Worm (Caenorhabditis elegans) whole organism, L1 larva: ENCODE results near the gene txdc-12.2.
A peak's percentile ranks its signal among the peaks of the same experiment; 100 is the strongest.

ENCODE experiments used
- C16A3.4 ChIP-seq: fragments of 150-350 bp; optimal IDR thresholded peaks from 2 replicates; lab custom pipeline; 2014; ENCODE audit warnings: missing biosample characterization, missing genetic modification characterization
- C34B4.2 ChIP-seq: sonication (generic microtip); optimal IDR thresholded peaks from 2 replicates; lab custom pipeline; 2017; ENCODE audit warnings: mild to moderate bottlenecking, missing genetic modification characterization, missing compliant biosample characterization
- F16B12.6 ChIP-seq: fragments of 150-350 bp; optimal IDR thresholded peaks from 2 replicates; lab custom pipeline; 2014; ENCODE audit warnings: missing biosample characterization, missing genetic modification characterization
- Y116A8C.19 ChIP-seq: sonication (generic microtip); optimal IDR thresholded peaks from 2 replicates; lab custom pipeline; 2016; ENCODE audit warnings: missing compliant biosample characterization, missing genetic modification characterization, borderline replicate concordance
- aha-1 ChIP-seq: fragments of 150-350 bp; optimal IDR thresholded peaks from 2 replicates; lab custom pipeline; 2014; ENCODE audit warnings: missing biosample characterization, missing genetic modification characterization
- alr-1 ChIP-seq: fragments of 200-800 bp; sonication (Bioruptor generic); optimal IDR thresholded peaks from 2 replicates; lab custom pipeline; 2018; ENCODE audit warnings: borderline replicate concordance, mild to moderate bottlenecking, missing genetic modification characterization, missing compliant biosample characterization
- aly-2 ChIP-seq: fragments of 150-350 bp; optimal IDR thresholded peaks from 2 replicates; lab custom pipeline; 2014; ENCODE audit warnings: missing biosample characterization, missing genetic modification characterization
- ceh-63 ChIP-seq: fragments of 200-800 bp; sonication (Bioruptor generic); optimal IDR thresholded peaks from 2 replicates; lab custom pipeline; 2018; ENCODE audit warnings: mild to moderate bottlenecking, missing genetic modification characterization, missing compliant biosample characterization
- ceh-8 ChIP-seq: fragments of 200-800 bp; sonication (Bioruptor generic); optimal IDR thresholded peaks from 2 replicates; lab custom pipeline; 2018; ENCODE audit warnings: mild to moderate bottlenecking, missing genetic modification characterization, moderate library complexity, missing compliant biosample characterization
- ceh-82 ChIP-seq, 3 experiments: fragments of 150-350 bp in 1 of 3; sonication (generic microtip) in 2 of 3; optimal IDR thresholded peaks; 2 replicates each; lab custom pipeline; 2014 to 2017; ENCODE audit warnings: missing biosample characterization in 3 of 3, missing genetic modification characterization in 3 of 3
- ceh-88 ChIP-seq: fragments of 200-800 bp; sonication (Bioruptor generic); IDR thresholded peaks from 2 replicates; pipeline ENCODE4 v1.3.6; 2022; ENCODE audit warnings: missing genetic modification characterization, missing compliant biosample characterization
- ces-1 ChIP-seq: fragments of 150-350 bp; optimal IDR thresholded peaks from 2 replicates; lab custom pipeline; 2014; ENCODE audit warnings: missing biosample characterization, missing genetic modification reagents, missing genetic modification characterization
- dpl-1 ChIP-seq, 3 experiments: fragments of 150-350 bp in 2 of 3; sonication (generic microtip) in 1 of 3; optimal IDR thresholded peaks; 2 replicates each; lab custom pipeline; 2014 to 2017; ENCODE audit warnings: missing biosample characterization in 3 of 3, missing genetic modification characterization in 3 of 3, missing genetic modification reagents in 3 of 3
- dsc-1 ChIP-seq: sonication (generic microtip); optimal IDR thresholded peaks from 2 replicates; lab custom pipeline; 2016; ENCODE audit warnings: mild to moderate bottlenecking, missing genetic modification characterization, missing compliant biosample characterization
- egl-13 ChIP-seq: sonication (generic microtip); optimal IDR thresholded peaks from 2 replicates; lab custom pipeline; 2016; ENCODE audit warnings: missing genotype, missing genetic modification reagents, missing genetic modification characterization, missing compliant biosample characterization
- egl-27 ChIP-seq, 2 experiments: fragments of 150-350 bp in 1 of 2; sonication (generic microtip); optimal IDR thresholded peaks; 3 replicates each; lab custom pipeline; 2017 to 2018; ENCODE audit warnings: missing biosample characterization in 2 of 2, missing genetic modification characterization in 2 of 2, missing genetic modification reagents in 2 of 2
- elt-3 ChIP-seq, 6 experiments: fragments of 150-350 bp in 1 of 6; sonication (generic microtip); optimal IDR thresholded peaks; 2 replicates each; lab custom pipeline; 2017 to 2018; ENCODE audit warnings: missing biosample characterization in 6 of 6, missing genetic modification characterization in 6 of 6, inconsistent platforms in 1 of 6
- fkh-8 ChIP-seq: sonication (generic microtip); optimal IDR thresholded peaks from 2 replicates; lab custom pipeline; 2016; ENCODE audit warnings: mild to moderate bottlenecking, missing genetic modification characterization, missing compliant biosample characterization
- irx-1 ChIP-seq: sonication (generic microtip); optimal IDR thresholded peaks from 2 replicates; lab custom pipeline; 2016; ENCODE audit warnings: missing genetic modification characterization, missing compliant biosample characterization
- isw-1 ChIP-seq: fragments of 200-800 bp; sonication (Bioruptor generic); IDR thresholded peaks from 2 replicates; pipeline ENCODE4 v1.3.6; 2022; ENCODE audit warnings: missing genetic modification characterization, missing compliant biosample characterization
- lin-13 ChIP-seq: fragments of 150-350 bp; optimal IDR thresholded peaks from 2 replicates; lab custom pipeline; 2014; ENCODE audit warnings: missing biosample characterization, missing genetic modification reagents, missing genetic modification characterization
- lin-14 ChIP-seq: fragments of 200-800 bp; sonication (Bioruptor generic); optimal IDR thresholded peaks from 2 replicates; lab custom pipeline; 2018; ENCODE audit warnings: mild to moderate bottlenecking, missing genetic modification characterization, moderate library complexity, missing compliant biosample characterization
- lin-35 ChIP-seq, 2 experiments: fragments of 150-350 bp; optimal IDR thresholded peaks; 2 replicates each; lab custom pipeline; 2014; ENCODE audit warnings: missing biosample characterization in 2 of 2, missing genetic modification characterization in 2 of 2, missing genetic modification reagents in 2 of 2
- lsy-2 ChIP-seq, 2 experiments: fragments of 150-350 bp; optimal IDR thresholded peaks; 2 replicates each; lab custom pipeline; 2014; ENCODE audit warnings: missing biosample characterization in 2 of 2, missing genetic modification characterization in 2 of 2
- mab-9 ChIP-seq: fragments of 200-800 bp; sonication (Bioruptor generic); IDR thresholded peaks from 2 replicates; pipeline ENCODE4 v1.3.6; 2022; ENCODE audit warnings: missing genetic modification reagents, missing genetic modification characterization, missing compliant biosample characterization
- mep-1 ChIP-seq: fragments of 150-350 bp; optimal IDR thresholded peaks from 2 replicates; lab custom pipeline; 2014; ENCODE audit warnings: missing biosample characterization, missing genetic modification characterization
- nhr-11 ChIP-seq: fragments of 150-350 bp; optimal IDR thresholded peaks from 2 replicates; lab custom pipeline; 2014; ENCODE audit warnings: missing biosample characterization, missing genetic modification characterization
- nhr-19 ChIP-seq: fragments of 200-800 bp; sonication (Bioruptor generic); conservative IDR thresholded peaks from 2 replicates; pipeline ENCODE4 v1.3.6; 2022; ENCODE audit warnings: missing genetic modification characterization, missing compliant biosample characterization
- nhr-237 ChIP-seq: fragments of 150-350 bp; optimal IDR thresholded peaks from 2 replicates; lab custom pipeline; 2014; ENCODE audit warnings: missing biosample characterization, missing genetic modification characterization
- nhr-28 ChIP-seq: fragments of 150-350 bp; optimal IDR thresholded peaks from 2 replicates; lab custom pipeline; 2014; ENCODE audit warnings: missing biosample characterization, missing genetic modification characterization
- nhr-47 ChIP-seq: sonication (generic microtip); optimal IDR thresholded peaks from 2 replicates; lab custom pipeline; 2016; ENCODE audit warnings: mild to moderate bottlenecking, missing genetic modification characterization, moderate library complexity, missing compliant biosample characterization
- nhr-71 ChIP-seq: sonication (generic microtip); optimal IDR thresholded peaks from 2 replicates; lab custom pipeline; 2016; ENCODE audit warnings: mild to moderate bottlenecking, missing genetic modification characterization, moderate library complexity, missing compliant biosample characterization
- nhr-76 ChIP-seq: sonication (generic microtip); optimal IDR thresholded peaks from 2 replicates; lab custom pipeline; 2017; ENCODE audit warnings: missing biosample characterization, missing genetic modification characterization
- nhr-84 ChIP-seq: sonication (generic microtip); optimal IDR thresholded peaks from 2 replicates; lab custom pipeline; 2017; ENCODE audit warnings: missing biosample characterization, missing genetic modification characterization
- pax-3 ChIP-seq: fragments of 200-800 bp; sonication (Bioruptor generic); optimal IDR thresholded peaks from 2 replicates; lab custom pipeline; 2018; ENCODE audit warnings: mild to moderate bottlenecking, missing genetic modification characterization, moderate library complexity, missing compliant biosample characterization
- skn-1 ChIP-seq: fragments of 150-350 bp; optimal IDR thresholded peaks from 2 replicates; lab custom pipeline; 2014; ENCODE audit warnings: missing biosample characterization, missing genetic modification characterization
- snpc-4 ChIP-seq: fragments of 150-350 bp; optimal IDR thresholded peaks from 2 replicates; lab custom pipeline; 2014; ENCODE audit warnings: missing biosample characterization, missing genetic modification characterization
- snu-23 ChIP-seq: sonication (generic microtip); optimal IDR thresholded peaks from 2 replicates; lab custom pipeline; 2016; ENCODE audit warnings: missing genetic modification characterization, missing compliant biosample characterization
- sox-4 ChIP-seq: sonication (generic microtip); optimal IDR thresholded peaks from 2 replicates; lab custom pipeline; 2016; ENCODE audit warnings: missing genetic modification characterization, missing compliant biosample characterization
- sptf-1 ChIP-seq: fragments of 150-350 bp; optimal IDR thresholded peaks from 2 replicates; lab custom pipeline; 2014; ENCODE audit warnings: missing biosample characterization, missing genetic modification characterization
- unc-30 ChIP-seq: sonication (generic microtip); optimal IDR thresholded peaks from 2 replicates; lab custom pipeline; 2017; ENCODE audit warnings: missing biosample characterization, missing genetic modification characterization
- unc-86 ChIP-seq: sonication (generic microtip); optimal IDR thresholded peaks from 2 replicates; lab custom pipeline; 2016; ENCODE audit warnings: missing genetic modification characterization, missing compliant biosample characterization
- unc-98 ChIP-seq: fragments of 200-800 bp; sonication (Bioruptor generic); IDR thresholded peaks from 2 replicates; pipeline ENCODE4 v1.3.6; 2022; ENCODE audit warnings: missing genetic modification characterization, missing compliant biosample characterization
- zag-1 ChIP-seq: fragments of 150-350 bp; optimal IDR thresholded peaks from 2 replicates; lab custom pipeline; 2014; ENCODE audit warnings: missing biosample characterization, missing genetic modification characterization
- zip-4 ChIP-seq: fragments of 200-800 bp; sonication (Bioruptor generic); optimal IDR thresholded peaks from 2 replicates; lab custom pipeline; 2018; ENCODE audit warnings: mild to moderate bottlenecking, missing genetic modification characterization, moderate library complexity, missing compliant biosample characterization
- ztf-11 ChIP-seq, 2 experiments: sonication (generic microtip); optimal IDR thresholded peaks; 2 replicates each; lab custom pipeline; 2016 to 2017; ENCODE audit warnings: missing genetic modification characterization in 2 of 2, missing biosample characterization in 1 of 2, missing compliant biosample characterization in 1 of 2
- ztf-4 ChIP-seq: fragments of 150-350 bp; optimal IDR thresholded peaks from 2 replicates; lab custom pipeline; 2014; ENCODE audit warnings: missing biosample characterization, missing genetic modification characterization

txdc-12.2 gene

ce11 chrX:2078822-2079221 lies 4.6 kb downstream of the txdc-12.2 start:
- TF ChIP-seq nhr-71 (tag; lab: Kevin White, UChicago) (peak; percentile 39), aha-1 (tag; lab: Kevin White, UChicago) (no peak), unc-86 (tag; lab: Kevin White, UChicago) (no peak), zip-4 (GFP tag; lab: Kevin White, UChicago) (no peak), irx-1 (no peak), egl-27 (tag; optimal IDR thresholded peaks at IDR 0.05; lab: Kevin White, UChicago) (no peak), fkh-8 (tag; lab: Kevin White, UChicago) (peak; percentile 74), egl-13 (tag; lab: Kevin White, UChicago) (peak; percentile 55), ces-1 (GFP tag; lab: Kevin White, UChicago) (no peak), nhr-237 (tag; lab: Kevin White, UChicago) (no peak), isw-1 (GFP tag; lab: Robert Waterston, UW) (no peak), nhr-47 (tag; lab: Kevin White, UChicago) (peak; percentile 51), ztf-11 (tag; optimal IDR thresholded peaks at IDR 0.05; lab: Kevin White, UChicago) (no peak), pax-3 (tag; lab: Kevin White, UChicago) (peak; percentile 8), lin-14 (GFP tag; lab: Kevin White, UChicago) (no peak), unc-30 (tag; lab: Kevin White, UChicago) (no peak), elt-3 (tag; optimal IDR thresholded peaks at IDR 0.05; lab: Kevin White, UChicago) (no peak), zag-1 (tag; lab: Kevin White, UChicago) (no peak), nhr-11 (tag; lab: Kevin White, UChicago) (peak; percentile 19), C34B4.2 (tag; lab: Kevin White, UChicago) (no peak), skn-1 (tag; lab: Kevin White, UChicago) (no peak), ceh-88 (GFP tag; lab: Robert Waterston, UW) (no peak), C16A3.4 (tag; lab: Kevin White, UChicago) (no peak), ztf-4 (tag; lab: Kevin White, UChicago) (no peak), dsc-1 (tag; lab: Kevin White, UChicago) (peak; percentile 84), nhr-28 (tag; lab: Kevin White, UChicago) (no peak), lsy-2 (tag; optimal IDR thresholded peaks at IDR 0.05; lab: Kevin White, UChicago) (no peak)

ce11 chrX:2079536-2079935 lies 5.3 kb downstream of the txdc-12.2 start, which contains the start of gene F49H12.4:
Gene F49H12.4, plus strand, starts transcription at chrX:2079836.
- TF ChIP-seq dsc-1 (tag; lab: Kevin White, UChicago): peak; percentile 17
- no peak for TF ChIP-seq unc-98 (GFP tag; lab: Robert Waterston, UW)
- TF ChIP-seq nhr-84 (tag; lab: Kevin White, UChicago): no peak
- no peak for TF ChIP-seq ceh-8
- no peak for TF ChIP-seq lin-35 (GFP tag; optimal IDR thresholded peaks at IDR 0.05; lab: Kevin White, UChicago)
- TF ChIP-seq zag-1 (tag; lab: Kevin White, UChicago): no peak
- TF ChIP-seq nhr-47 (tag; lab: Kevin White, UChicago): no peak
- TF ChIP-seq Y116A8C.19 (tag; lab: Kevin White, UChicago): no peak
- TF ChIP-seq lin-14 (GFP tag; lab: Kevin White, UChicago): no peak

ce11 chrX:2084019-2084418 lies 9.8 kb downstream of the txdc-12.2 start, which contains the start of gene F49H12.3:
Gene F49H12.3, plus strand, starts transcription at chrX:2084375.
- TF ChIP-seq aly-2 (tag; lab: Kevin White, UChicago) (no peak), nhr-71 (tag; lab: Kevin White, UChicago) (peak; percentile 45), unc-98 (GFP tag; lab: Robert Waterston, UW) (no peak), ceh-63 (no peak), fkh-8 (tag; lab: Kevin White, UChicago) (peak; percentile 67), C16A3.4 (tag; lab: Kevin White, UChicago) (no peak), mab-9 (no peak), snu-23 (no peak), dpl-1 (GFP tag; optimal IDR thresholded peaks at IDR 0.05; lab: Kevin White, UChicago) (no peak), nhr-84 (tag; lab: Kevin White, UChicago) (no peak), sptf-1 (tag; lab: Kevin White, UChicago) (no peak), nhr-76 (tag; lab: Kevin White, UChicago) (no peak), F16B12.6 (no peak), mep-1 (no peak), ces-1 (GFP tag; lab: Kevin White, UChicago) (no peak), lin-13 (GFP tag; lab: Kevin White, UChicago) (no peak), lin-14 (GFP tag; lab: Kevin White, UChicago) (peak; percentile 43), nhr-19 (GFP tag; lab: Robert Waterston, UW) (no peak), zip-4 (GFP tag; lab: Kevin White, UChicago) (no peak), ceh-82 (tag; optimal IDR thresholded peaks at IDR 0.05; lab: Kevin White, UChicago) (no peak), Y116A8C.19 (tag; lab: Kevin White, UChicago) (no peak), snpc-4 (no peak), nhr-47 (tag; lab: Kevin White, UChicago) (peak; percentile 28), dsc-1 (tag; lab: Kevin White, UChicago) (peak; percentile 39), sox-4 (tag; lab: Kevin White, UChicago) (no peak), alr-1 (tag; lab: Kevin White, UChicago) (no peak)
